Worm (Caenorhabditis elegans) whole organism, L3 larva: Measurements from ENCODE around the gene mrps-34.

Experiments
- aly-2 ChIP-seq: fragments of 150-350 bp; optimal IDR thresholded peaks from 2 replicates; lab custom pipeline; 2014; ENCODE audit warnings: missing biosample characterization, missing genetic modification characterization
- ama-1 ChIP-seq: fragments of 150-350 bp; optimal IDR thresholded peaks from 2 replicates; lab custom pipeline; 2018
- ceh-16 ChIP-seq: sonication (generic microtip); optimal IDR thresholded peaks from 2 replicates; lab custom pipeline; 2017; ENCODE audit warnings: missing biosample characterization, missing genetic modification characterization
- ceh-82 ChIP-seq: fragments of 150-350 bp; optimal IDR thresholded peaks from 2 replicates; lab custom pipeline; 2014; ENCODE audit warnings: missing biosample characterization, missing genetic modification characterization
- daf-12 ChIP-seq: fragments of 150-350 bp; optimal IDR thresholded peaks from 2 replicates; lab custom pipeline; 2014; ENCODE audit warnings: missing biosample characterization, missing genetic modification reagents, missing genetic modification characterization
- egl-27 ChIP-seq: sonication (generic microtip); optimal IDR thresholded peaks from 4 replicates; lab custom pipeline; 2017; ENCODE audit warnings: missing biosample characterization, missing genetic modification reagents, missing genetic modification characterization
- egl-5 ChIP-seq: fragments of 150-350 bp; optimal IDR thresholded peaks from 2 replicates; lab custom pipeline; 2017; ENCODE audit warnings: missing biosample characterization, missing genetic modification reagents, missing genetic modification characterization, inconsistent platforms
- elt-1 ChIP-seq: fragments of 150-350 bp; optimal IDR thresholded peaks from 2 replicates; lab custom pipeline; 2014; ENCODE audit warnings: missing biosample characterization, missing genetic modification characterization
- elt-2 ChIP-seq: sonication (generic microtip); optimal IDR thresholded peaks from 2 replicates; lab custom pipeline; 2016; ENCODE audit warnings: missing genetic modification reagents, mild to moderate bottlenecking, missing genetic modification characterization, missing compliant biosample characterization
- elt-3 ChIP-seq, 3 experiments: fragments of 150-350 bp in 1 of 3; sonication (generic microtip) in 2 of 3; optimal IDR thresholded peaks; 2 replicates in 2 of 3; 4 replicates in 1 of 3; lab custom pipeline; 2014 to 2017; ENCODE audit warnings: missing biosample characterization in 3 of 3, missing genetic modification characterization in 3 of 3
- fkh-10 ChIP-seq: sonication (generic microtip); optimal IDR thresholded peaks from 2 replicates; lab custom pipeline; 2017; ENCODE audit warnings: missing biosample characterization, missing genetic modification reagents, missing genetic modification characterization
- hmg-11 ChIP-seq: sonication (generic microtip); optimal IDR thresholded peaks from 2 replicates; lab custom pipeline; 2016; ENCODE audit warnings: missing genetic modification characterization, missing compliant biosample characterization
- jun-1 ChIP-seq: fragments of 150-350 bp; optimal IDR thresholded peaks from 2 replicates; lab custom pipeline; 2014; ENCODE audit warnings: missing biosample characterization, missing genetic modification reagents, missing genetic modification characterization
- lin-15B ChIP-seq: fragments of 150-350 bp; optimal IDR thresholded peaks from 2 replicates; lab custom pipeline; 2014; ENCODE audit warnings: missing biosample characterization, missing genetic modification characterization
- lin-39 ChIP-seq: fragments of 150-350 bp; optimal IDR thresholded peaks from 2 replicates; lab custom pipeline; 2018; ENCODE audit warnings: missing biosample characterization, missing genetic modification reagents, missing genetic modification characterization
- lsy-12 ChIP-seq: sonication (generic microtip); optimal IDR thresholded peaks from 2 replicates; lab custom pipeline; 2016; ENCODE audit warnings: mild to moderate bottlenecking, missing genetic modification characterization, missing compliant biosample characterization
- mml-1 ChIP-seq: fragments of 150-350 bp; sonication (generic microtip); optimal IDR thresholded peaks from 3 replicates; lab custom pipeline; 2014; ENCODE audit warnings: missing biosample characterization, missing genetic modification characterization
- nfya-1 ChIP-seq: sonication (generic microtip); optimal IDR thresholded peaks from 2 replicates; lab custom pipeline; 2017; ENCODE audit warnings: missing genetic modification characterization, mild to moderate bottlenecking, missing compliant biosample characterization, antibody characterized with exemption, moderate library complexity; ENCODE audit not compliant: insufficient read depth
- nhr-11 ChIP-seq: fragments of 150-350 bp; optimal IDR thresholded peaks from 2 replicates; lab custom pipeline; 2014; ENCODE audit warnings: missing biosample characterization, missing genetic modification characterization
- nhr-12 ChIP-seq: fragments of 150-350 bp; optimal IDR thresholded peaks from 2 replicates; lab custom pipeline; 2014; ENCODE audit warnings: missing biosample characterization, missing genetic modification characterization
- nhr-23 ChIP-seq: fragments of 150-350 bp; optimal IDR thresholded peaks from 2 replicates; lab custom pipeline; 2014; ENCODE audit warnings: missing biosample characterization, missing genetic modification reagents, missing genetic modification characterization
- nhr-237 ChIP-seq: fragments of 150-350 bp; optimal IDR thresholded peaks from 2 replicates; lab custom pipeline; 2014; ENCODE audit warnings: missing biosample characterization, missing genetic modification characterization
- nhr-25 ChIP-seq: sonication (generic microtip); optimal IDR thresholded peaks from 2 replicates; lab custom pipeline; 2017; ENCODE audit warnings: missing biosample characterization, missing genetic modification characterization
- nhr-28 ChIP-seq: fragments of 150-350 bp; optimal IDR thresholded peaks from 2 replicates; lab custom pipeline; 2014; ENCODE audit warnings: missing biosample characterization, missing genetic modification characterization
- nhr-43 ChIP-seq: sonication (generic microtip); optimal IDR thresholded peaks from 2 replicates; lab custom pipeline; 2016; ENCODE audit warnings: mild to moderate bottlenecking, missing genetic modification characterization, missing compliant biosample characterization; ENCODE audit not compliant: poor library complexity, severe bottlenecking
- nhr-67 ChIP-seq: fragments of 150-350 bp; optimal IDR thresholded peaks from 2 replicates; lab custom pipeline; 2014; ENCODE audit warnings: missing biosample characterization, missing genetic modification characterization
- nhr-76 ChIP-seq: fragments of 150-350 bp; sonication (generic microtip); optimal IDR thresholded peaks from 5 replicates; lab custom pipeline; 2014; ENCODE audit warnings: missing biosample characterization, missing genetic modification characterization
- nhr-77 ChIP-seq: fragments of 150-350 bp; optimal IDR thresholded peaks from 2 replicates; lab custom pipeline; 2014; ENCODE audit warnings: missing biosample characterization, missing genetic modification characterization
- pha-4 ChIP-seq: fragments of 150-350 bp; optimal IDR thresholded peaks from 2 replicates; lab custom pipeline; 2014; ENCODE audit warnings: missing biosample characterization, missing genetic modification reagents, missing genetic modification characterization
- pqm-1 ChIP-seq: fragments of 150-350 bp; optimal IDR thresholded peaks from 2 replicates; lab custom pipeline; 2017; ENCODE audit warnings: missing biosample characterization, missing genetic modification characterization, inconsistent platforms
- sea-2 ChIP-seq: fragments of 150-350 bp; sonication (generic microtip); optimal IDR thresholded peaks from 4 replicates; lab custom pipeline; 2014; ENCODE audit warnings: missing biosample characterization, missing genetic modification reagents, missing genetic modification characterization
- snpc-4 ChIP-seq: fragments of 150-350 bp; optimal IDR thresholded peaks from 2 replicates; lab custom pipeline; 2014; ENCODE audit warnings: missing biosample characterization, missing genetic modification characterization
- unc-39 ChIP-seq: sonication (generic microtip); optimal IDR thresholded peaks from 4 replicates; lab custom pipeline; 2017; ENCODE audit warnings: missing biosample characterization, missing genetic modification characterization
- unc-62 ChIP-seq: fragments of 150-350 bp; sonication (generic microtip); optimal IDR thresholded peaks from 4 replicates; lab custom pipeline; 2014; ENCODE audit warnings: missing biosample characterization, missing genetic modification reagents, missing genetic modification characterization
- ztf-11 ChIP-seq: fragments of 150-350 bp; optimal IDR thresholded peaks from 2 replicates; lab custom pipeline; 2014; ENCODE audit warnings: missing biosample characterization, missing genetic modification characterization
- ztf-4 ChIP-seq: fragments of 150-350 bp; optimal IDR thresholded peaks from 2 replicates; lab custom pipeline; 2014; ENCODE audit warnings: missing biosample characterization, missing genetic modification characterization

Gene mrps-34

DNA sequence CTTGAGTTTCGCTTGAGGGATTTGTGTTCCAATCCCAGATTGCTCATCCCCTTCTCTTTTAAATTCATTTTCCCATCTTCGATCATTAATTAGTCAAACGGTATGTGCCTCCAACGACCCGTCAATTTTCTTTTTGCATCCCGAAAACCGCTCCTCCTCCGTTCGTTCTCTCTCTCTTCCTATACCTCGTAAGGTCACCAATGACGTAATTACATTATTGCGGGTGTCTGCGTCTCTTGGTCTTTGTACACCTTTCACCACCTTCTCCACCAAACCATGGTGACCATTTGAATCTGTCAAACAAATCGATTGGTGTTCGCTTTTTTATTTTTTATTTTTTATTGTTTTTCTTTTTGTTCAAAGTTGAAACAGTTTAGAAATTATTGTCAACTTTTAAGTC, 27.1 kb downstream of the mrps-34 start:
- TF ChIP-seq ama-1 (lab: Kevin White, UChicago) = no peak
- no peak for TF ChIP-seq elt-2
- no peak for TF ChIP-seq aly-2 (tag; lab: Kevin White, UChicago)
- no peak for TF ChIP-seq sea-2 (GFP tag; lab: Kevin White, UChicago)
- no peak for TF ChIP-seq nhr-43 (tag; lab: Kevin White, UChicago)
- no peak for TF ChIP-seq fkh-10 (GFP tag; lab: Kevin White, UChicago)
- no peak for TF ChIP-seq unc-62 (GFP tag; lab: Kevin White, UChicago)
- TF ChIP-seq ceh-16 (tag; lab: Kevin White, UChicago) = no peak
- no peak for TF ChIP-seq pqm-1 (tag; lab: Kevin White, UChicago)
- no peak for TF ChIP-seq ztf-4
- no peak for TF ChIP-seq nhr-12 (tag; lab: Kevin White, UChicago)
- TF ChIP-seq lin-39 = no peak
- no peak for TF ChIP-seq daf-12 (tag; lab: Kevin White, UChicago)
- TF ChIP-seq elt-1 (tag; lab: Kevin White, UChicago) = no peak
- TF ChIP-seq nhr-237 (tag; lab: Kevin White, UChicago) = no peak
- TF ChIP-seq unc-39 (tag; lab: Kevin White, UChicago) = no peak
- no peak for TF ChIP-seq nhr-28 (tag; lab: Kevin White, UChicago)
- TF ChIP-seq egl-27 (tag; lab: Kevin White, UChicago) = no peak
- TF ChIP-seq mml-1 (tag; lab: Kevin White, UChicago) = no peak
- TF ChIP-seq nhr-23 = no peak

DNA sequence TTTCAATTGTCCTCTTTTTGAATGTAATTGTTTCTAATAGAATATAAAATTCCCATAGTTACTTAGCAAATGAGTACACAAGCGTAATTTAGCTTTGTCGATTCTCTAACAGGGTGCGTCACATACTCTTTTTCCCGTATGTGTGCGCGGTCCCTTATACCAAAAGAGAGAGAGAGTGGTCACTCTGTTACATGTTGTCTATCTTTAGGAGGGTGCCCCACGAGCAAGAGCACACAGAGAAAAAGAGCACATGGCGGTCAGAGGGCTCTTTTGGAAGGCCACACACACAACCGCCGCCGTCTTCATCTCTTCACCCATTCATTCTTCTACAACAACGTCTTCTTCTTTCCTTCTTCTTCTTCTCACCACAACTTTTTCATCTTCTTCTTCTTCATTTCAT, 28.3 kb downstream of the mrps-34 start:
- TF ChIP-seq lin-39 (peak; percentile 44), hmg-11 (tag; lab: Kevin White, UChicago) (peak; percentile 49), nfya-1 (peak; percentile 53), pha-4 (peak; percentile 28), nhr-77 (no peak)

DNA sequence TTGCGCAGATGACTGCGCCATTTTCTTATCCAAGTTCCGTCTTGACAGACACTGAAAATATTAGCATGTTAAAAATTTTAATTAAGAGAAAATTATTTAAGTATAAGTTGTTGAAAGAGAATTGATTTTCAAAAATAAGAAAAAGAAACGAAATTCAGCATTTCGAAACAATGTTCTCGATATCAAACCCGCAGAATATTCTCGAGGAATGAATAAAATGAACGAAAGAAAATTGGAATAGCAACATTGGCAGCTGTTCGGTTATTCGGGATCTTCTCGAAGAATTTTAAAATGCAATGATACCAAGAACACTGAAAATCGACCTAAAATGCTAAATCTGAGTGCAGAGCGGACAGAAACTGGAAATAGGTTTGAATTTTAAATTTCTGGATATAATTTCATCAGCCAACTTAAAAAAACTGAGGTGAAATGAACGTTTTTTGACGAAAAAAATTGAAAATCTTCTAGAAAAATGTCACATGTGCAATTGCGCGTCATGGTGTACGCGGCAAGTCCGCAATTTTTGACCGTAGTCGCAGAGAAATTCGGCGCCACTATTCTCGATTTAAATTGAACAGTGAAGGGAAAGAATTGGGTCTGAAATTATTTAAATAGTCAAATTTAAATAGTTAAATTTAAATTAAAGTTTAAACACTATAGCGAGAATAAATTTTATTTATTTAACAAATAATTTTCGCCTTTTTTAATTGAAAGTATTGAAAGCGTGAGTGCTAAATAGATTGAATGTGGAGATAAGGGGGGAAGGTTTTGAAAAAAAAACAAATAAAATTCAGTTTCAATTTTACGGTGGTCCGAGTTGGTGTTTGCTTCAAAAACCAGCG, 34.0 kb downstream of the mrps-34 start, which contains the start of the genes cct-5 and F25F2.1:
cct-5 (minus strand) TSS at position 51 of the 842 bp plus-strand sequence.
F25F2.1 (plus strand) TSS at position 792 of the 842 bp plus-strand sequence.
- TF ChIP-seq pha-4 (peak; percentile 80), lin-15B (tag; lab: Kevin White, UChicago) (peak; percentile 53), elt-2 (peak; percentile 36), nhr-25 (peak; percentile 25), lin-39 (peak; percentile 30), nfya-1 (peak; percentile 79), ztf-11 (tag; lab: Kevin White, UChicago) (no peak), hmg-11 (tag; lab: Kevin White, UChicago) (peak; percentile 72), ceh-82 (tag; lab: Kevin White, UChicago) (no peak), lsy-12 (no peak), snpc-4 (tag; lab: Kevin White, UChicago) (peak; percentile 69), nhr-23 (peak; percentile 18), pqm-1 (tag; lab: Kevin White, UChicago) (no peak), ama-1 (lab: Kevin White, UChicago) (peak; percentile 52), nhr-67 (tag; lab: Kevin White, UChicago) (no peak), egl-5 (peak; percentile 14), elt-1 (tag; lab: Kevin White, UChicago) (peak; percentile 39)

DNA sequence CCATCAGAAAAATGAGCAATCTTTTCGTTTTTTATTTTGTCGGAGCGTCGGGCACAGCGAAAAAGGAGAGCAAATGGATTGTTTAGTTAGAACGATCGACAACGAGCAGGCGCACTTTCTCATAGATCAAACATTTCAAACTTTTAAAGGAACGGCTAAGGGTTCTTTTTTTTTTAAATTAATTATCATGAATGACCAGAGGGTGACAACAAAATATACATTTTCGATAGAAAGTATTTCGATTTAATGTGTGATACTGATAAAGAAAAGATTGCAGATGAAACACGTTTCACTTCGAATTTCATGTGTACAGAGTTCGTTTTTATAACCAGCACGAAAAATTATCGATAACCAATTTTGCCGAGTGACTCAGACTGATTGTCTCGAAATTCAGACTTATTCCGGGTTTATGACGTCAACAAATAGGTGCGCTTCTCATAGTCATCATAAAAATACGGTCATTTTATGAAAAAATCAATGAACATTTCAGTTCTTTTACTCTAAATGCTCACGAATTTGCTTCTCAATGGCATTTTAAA, 35.6 kb downstream of the mrps-34 start:
- TF ChIP-seq nhr-11 = no peak
- no peak for TF ChIP-seq nhr-76 (tag; lab: Kevin White, UChicago)
- no peak for TF ChIP-seq nhr-67 (tag; lab: Kevin White, UChicago)
- TF ChIP-seq egl-5 = no peak
- TF ChIP-seq elt-2 = peak; percentile 74
- TF ChIP-seq pqm-1 (tag; lab: Kevin White, UChicago) = peak; percentile 90
- no peak for TF ChIP-seq nhr-25
- peak; percentile 12 for TF ChIP-seq jun-1 (tag; lab: Kevin White, UChicago)
- no peak for TF ChIP-seq egl-27 (tag; lab: Kevin White, UChicago)
- no peak for TF ChIP-seq sea-2 (GFP tag; lab: Kevin White, UChicago)
- no peak for TF ChIP-seq unc-62 (GFP tag; lab: Kevin White, UChicago)
- no peak for TF ChIP-seq ztf-4
- no peak for TF ChIP-seq ztf-11 (tag; lab: Kevin White, UChicago)
- TF ChIP-seq elt-3 (tag; optimal IDR thresholded peaks at IDR 0.05; lab: Kevin White, UChicago) = no peak
